Worm (Caenorhabditis elegans) whole organism, L2 larva: Measurements from ENCODE around the gene kin-4.
"Not testable (repeated sequence)": the region's sequence is repeated elsewhere in the genome, so short reads cannot be mapped to it uniquely, and the experiment has no call there.

Experiments used
- C34F6.9 ChIP-seq: fragments of 150-350 bp; optimal IDR thresholded peaks from 2 replicates; lab custom pipeline; 2014; ENCODE audit warnings: missing biosample characterization, missing genetic modification characterization
- ZK546.5 ChIP-seq: sonication (generic microtip); optimal IDR thresholded peaks from 2 replicates; lab custom pipeline; 2017; ENCODE audit warnings: missing biosample characterization, missing genetic modification characterization
- egl-27 ChIP-seq: sonication (generic microtip); optimal IDR thresholded peaks from 3 replicates; lab custom pipeline; 2017; ENCODE audit warnings: missing biosample characterization, missing genetic modification reagents, missing genetic modification characterization
- elt-3 ChIP-seq: sonication (generic microtip); optimal IDR thresholded peaks from 2 replicates; lab custom pipeline; 2017; ENCODE audit warnings: missing biosample characterization, missing genetic modification characterization
- mdl-1 ChIP-seq, 2 experiments: fragments of 150-350 bp in 1 of 2; sonication (generic microtip) in 1 of 2; optimal IDR thresholded peaks; 2 replicates each; lab custom pipeline; 2017; ENCODE audit warnings: missing biosample characterization in 2 of 2, missing genetic modification characterization in 2 of 2
- nhr-21 ChIP-seq: fragments of 150-350 bp; optimal IDR thresholded peaks from 2 replicates; lab custom pipeline; 2014; ENCODE audit warnings: missing biosample characterization, missing genetic modification characterization
- nhr-237 ChIP-seq: fragments of 150-350 bp; optimal IDR thresholded peaks from 2 replicates; lab custom pipeline; 2014; ENCODE audit warnings: missing biosample characterization, missing genetic modification characterization
- nhr-25 ChIP-seq: fragments of 150-350 bp; sonication (generic microtip); optimal IDR thresholded peaks from 3 replicates; lab custom pipeline; 2014; ENCODE audit warnings: missing biosample characterization, missing genetic modification characterization
- skn-1 ChIP-seq: sonication (generic microtip); optimal IDR thresholded peaks from 2 replicates; lab custom pipeline; 2017; ENCODE audit warnings: missing biosample characterization, missing genetic modification characterization
- unc-62 ChIP-seq: fragments of 150-350 bp; optimal IDR thresholded peaks from 2 replicates; lab custom pipeline; 2014; ENCODE audit warnings: missing biosample characterization, missing genetic modification reagents, missing genetic modification characterization

ce11 chrIV:11406744-11407690 lies 18.5 kb upstream of the kin-4 start, which contains the start of the genes his-63 and his-64:
- TF ChIP-seq nhr-21 (tag; lab: Kevin White, UChicago); egl-27 (tag; lab: Kevin White, UChicago); nhr-25; skn-1; mdl-1 (tag; optimal IDR thresholded peaks at IDR 0.05; lab: Kevin White, UChicago); elt-3; C34F6.9 (tag; lab: Kevin White, UChicago); unc-62 (GFP tag; lab: Kevin White, UChicago); ZK546.5; nhr-237: not testable (repeated sequence)
